Fruit fly (Drosophila melanogaster): ENCODE data around the gene p130CAS.

p130CAS gene

dm6 chr3L:223019-223902 is 70.6 kb downstream of the p130CAS start, which contains the start of the genes pyx and CG33229 (continued):
- TF ChIP-seq ab (GFP tag; optimal IDR thresholded peaks at IDR 0.05) (peak; percentile 75), CG14965 (GFP tag; optimal IDR thresholded peaks at IDR 0.05; ENCODE audit: borderline replicate concordance) (no peak), ssp (GFP tag; IDR thresholded peaks at IDR 0.05) (peak; percentile 80), aop (GFP tag; IDR thresholded peaks at IDR 0.05) (peak; percentile 70), CG13296 (GFP tag; optimal IDR thresholded peaks at IDR 0.05) (peak; percentile 77), ewg (GFP tag; optimal IDR thresholded peaks at IDR 0.05) (peak; percentile 66), Spps (tag; optimal IDR thresholded peaks at IDR 0.05) (no peak), CG13424 (tag; optimal IDR thresholded peaks at IDR 0.05) (peak; percentile 87), Doc3 (GFP tag; IDR thresholded peaks at IDR 0.05; ENCODE audit: partially characterized antibody) (no peak), ato (GFP tag; IDR thresholded peaks at IDR 0.05; ENCODE audit: partially characterized antibody) (no peak), Hr39 (optimal IDR thresholded peaks at IDR 0.05) (no peak), croc (GFP tag; conservative IDR thresholded peaks at IDR 0.05) (peak; percentile 56; the same call in 1 of the 3 replicates), phol (tag; optimal IDR thresholded peaks at IDR 0.05) (peak; percentile 90), btn (GFP tag; optimal IDR thresholded peaks at IDR 0.05) (peak; percentile 35), eyg (GFP tag; optimal IDR thresholded peaks at IDR 0.05) (peak; percentile 48), Hr3 (GFP tag; optimal IDR thresholded peaks at IDR 0.05) (peak; percentile 87), NC2α (GFP tag; optimal IDR thresholded peaks at IDR 0.05) (no peak), CG4617 (GFP tag; optimal IDR thresholded peaks at IDR 0.05; ENCODE audit: borderline replicate concordance) (peak; percentile 63), gcm (GFP tag; optimal IDR thresholded peaks at IDR 0.05) (peak; percentile 47), cad (GFP tag; optimal IDR thresholded peaks at IDR 0.05) (no peak), pros (GFP tag; optimal IDR thresholded peaks at IDR 0.05) (no peak), CG3163 (GFP tag; optimal IDR thresholded peaks at IDR 0.05) (peak; percentile 16), CG17829 (tag; optimal IDR thresholded peaks at IDR 0.05) (peak; percentile 71), CG14710 (tag; optimal IDR thresholded peaks at IDR 0.05) (peak; percentile 77), CG6654 (GFP tag; optimal IDR thresholded peaks at IDR 0.05) (peak; percentile 69), CG11456 (GFP tag; IDR thresholded peaks at IDR 0.05) (peak; percentile 92), gsb-n (tag; optimal IDR thresholded peaks at IDR 0.05) (no peak), toy (GFP tag; IDR thresholded peaks at IDR 0.05) (peak; percentile 55; the same call in 1 of the 2 replicates), CG7372 (GFP tag; IDR thresholded peaks at IDR 0.05) (peak; percentile 87), gfzf (GFP tag; optimal IDR thresholded peaks at IDR 0.05) (peak; percentile 77), CG31224 (GFP tag; IDR thresholded peaks at IDR 0.05) (peak; percentile 79), BtbVII (GFP tag; optimal IDR thresholded peaks at IDR 0.05) (peak; percentile 62), CG18764 (GFP tag; optimal IDR thresholded peaks at IDR 0.05) (peak; percentile 77), sna (GFP tag; IDR thresholded peaks at IDR 0.05; ENCODE audit: partially characterized antibody) (peak; percentile 19; the same call in 1 of the 2 replicates), Dip3 (GFP tag; optimal IDR thresholded peaks at IDR 0.05) (peak; percentile 87), sens (GFP tag) (peak; percentile 96), CG15479 (GFP tag; optimal IDR thresholded peaks at IDR 0.05) (no peak), H2.0 (GFP tag; IDR thresholded peaks at IDR 0.05) (peak; percentile 75), CG1792 (GFP tag; optimal IDR thresholded peaks at IDR 0.05) (peak; percentile 66), B-H1 (GFP tag; IDR thresholded peaks at IDR 0.05) (peak; percentile 60; the same call in 2 of the 3 replicates), CG4707 (GFP tag; optimal IDR thresholded peaks at IDR 0.05) (no peak), BEAF-32 (GFP tag; optimal IDR thresholded peaks at IDR 0.05) (peak; percentile 37), HLH3B (GFP tag; IDR thresholded peaks at IDR 0.05) (peak; percentile 77; the same call in 1 of the 2 replicates), CG10543 (GFP tag; optimal IDR thresholded peaks at IDR 0.05) (peak; percentile 84), CG3726 (GFP tag; IDR thresholded peaks at IDR 0.05) (0 out of 3 replicates have a peak, but pooled peaks have one; percentile 56), crc (GFP tag; optimal IDR thresholded peaks at IDR 0.05) (peak; percentile 60), wdn (GFP tag; IDR thresholded peaks at IDR 0.05) (peak; percentile 75), pan (optimal IDR thresholded peaks at IDR 0.05) (no peak), pan (GFP tag; optimal IDR thresholded peaks at IDR 0.05 in 1 of 2, IDR thresholded peaks at IDR 0.05 in 1 of 2) (peak in 1 of 2 experiments; percentile 70)

Data from whole organism, embryonic.